Fruit fly (Drosophila melanogaster) whole organism, embryonic: ENCODE results near the gene Or30a.

Experiments used
- Abd-B ChIP-seq: fragments of 200-800 bp; sonication (Bioruptor generic); optimal IDR thresholded peaks from 2 replicates; lab custom pipeline; 2018; ENCODE audit warnings: missing biosample characterization, mild to moderate bottlenecking, missing genetic modification characterization, moderate library complexity
- CG10147 ChIP-seq: fragments of 200-800 bp; sonication (Bioruptor generic); optimal IDR thresholded peaks from 2 replicates; lab custom pipeline; 2019; ENCODE audit warnings: missing biosample characterization, mild to moderate bottlenecking, missing genetic modification characterization, moderate library complexity
- CG10979 ChIP-seq: fragments of 200-800 bp; sonication (Bioruptor generic); optimal IDR thresholded peaks from 2 replicates; lab custom pipeline; 2018; ENCODE audit warnings: missing biosample characterization, mild to moderate bottlenecking, missing genetic modification characterization, moderate library complexity
- CG11723 ChIP-seq: fragments of 200-800 bp; sonication (Bioruptor generic); optimal IDR thresholded peaks from 2 replicates; lab custom pipeline; 2017; ENCODE audit warnings: missing biosample characterization, mild to moderate bottlenecking, missing genetic modification characterization
- CG12769 ChIP-seq: fragments of 200-800 bp; sonication (Bioruptor generic); optimal IDR thresholded peaks from 2 replicates; lab custom pipeline; 2019; ENCODE audit warnings: missing biosample characterization, mild to moderate bottlenecking, missing genetic modification characterization, moderate library complexity
- CG14965 ChIP-seq: fragments of 200-800 bp; sonication (Bioruptor generic); optimal IDR thresholded peaks from 2 replicates; lab custom pipeline; 2016; ENCODE audit warnings: missing biosample characterization, missing genetic modification characterization, borderline replicate concordance
- CG1603 ChIP-seq: fragments of 200-800 bp; sonication (Bioruptor generic); optimal IDR thresholded peaks from 2 replicates; lab custom pipeline; 2019; ENCODE audit warnings: missing biosample characterization, mild to moderate bottlenecking, missing genetic modification characterization, moderate library complexity
- CG16863 ChIP-seq: fragments of 200-800 bp; sonication (Bioruptor generic); optimal IDR thresholded peaks from 3 replicates; lab custom pipeline; 2016; ENCODE audit warnings: missing biosample characterization, missing genetic modification characterization
- CG2199 ChIP-seq: fragments of 200-800 bp; sonication (Bioruptor generic); IDR thresholded peaks from 3 replicates; pipeline ENCODE4 v1.3.6; 2022; ENCODE audit warnings: missing biosample characterization, missing genetic modification characterization
- CG2712 ChIP-seq: fragments of 200-800 bp; optimal IDR thresholded peaks from 3 replicates; lab custom pipeline; 2019; ENCODE audit warnings: missing biosample characterization, mild to moderate bottlenecking, missing genetic modification characterization, moderate library complexity
- CG34224 ChIP-seq: fragments of 200-800 bp; sonication (Bioruptor generic); IDR thresholded peaks from 3 replicates; pipeline ENCODE4 v1.3.6; 2022; ENCODE audit warnings: missing biosample characterization, missing genetic modification characterization; ENCODE audit not compliant: partially characterized antibody
- CG6683 ChIP-seq: fragments of 200-800 bp; sonication (Bioruptor generic); optimal IDR thresholded peaks from 2 replicates; lab custom pipeline; 2017; ENCODE audit warnings: missing biosample characterization, mild to moderate bottlenecking, missing genetic modification characterization, missing genetic modification reagents
- CG6791 ChIP-seq: fragments of 200-800 bp; sonication (Bioruptor generic); IDR thresholded peaks from 3 replicates; pipeline ENCODE4 v1.3.6; 2022; ENCODE audit warnings: missing biosample characterization, missing genetic modification characterization; ENCODE audit not compliant: partially characterized antibody
- CG7786 ChIP-seq: fragments of 200-800 bp; sonication (Bioruptor generic); optimal IDR thresholded peaks from 2 replicates; lab custom pipeline; 2016; ENCODE audit warnings: missing biosample characterization, missing genetic modification characterization
- CG7963 ChIP-seq: fragments of 200-800 bp; sonication (Bioruptor generic); IDR thresholded peaks from 3 replicates; pipeline ENCODE4 v1.3.6; 2022; ENCODE audit warnings: missing biosample characterization, missing genetic modification characterization; ENCODE audit not compliant: partially characterized antibody
- D ChIP-seq, 2 experiments: fragments of 200-800 bp in 1 of 2; fragments of >200 bp in 1 of 2; sonication (Bioruptor generic) in 1 of 2; optimal IDR thresholded peaks; 2 replicates in 1 of 2; 3 replicates in 1 of 2; lab custom pipeline; 2017; ENCODE audit warnings: mild to moderate bottlenecking in 1 of 2, missing biosample characterization in 1 of 2, missing genetic modification characterization in 1 of 2, missing genetic modification reagents in 1 of 2
- E2f1 ChIP-seq: fragments of 200-800 bp; sonication (Bioruptor generic); IDR thresholded peaks from 2 replicates; pipeline ENCODE4 v1.3.6; 2022; ENCODE audit warnings: missing biosample characterization, missing genetic modification characterization
- Hand ChIP-seq: fragments of 200-800 bp; sonication (Bioruptor generic); optimal IDR thresholded peaks from 2 replicates; lab custom pipeline; 2017; ENCODE audit warnings: mild to moderate bottlenecking, missing biosample characterization, missing genetic modification reagents, missing genetic modification characterization
- Hey ChIP-seq: fragments of 200-800 bp; sonication (Bioruptor generic); optimal IDR thresholded peaks from 3 replicates; lab custom pipeline; 2018; ENCODE audit warnings: missing biosample characterization, mild to moderate bottlenecking, missing genetic modification characterization
- HmgZ ChIP-seq: fragments of 200-800 bp; sonication (Bioruptor generic); optimal IDR thresholded peaks from 2 replicates; lab custom pipeline; 2018; ENCODE audit warnings: missing biosample characterization, mild to moderate bottlenecking, missing genetic modification characterization
- Med ChIP-seq: fragments of 200-800 bp; sonication (Bioruptor generic); peaks from one replicate; lab custom pipeline; 2016; ENCODE audit warnings: missing biosample characterization, missing genetic modification characterization, mild to moderate bottlenecking, inconsistent platforms, moderate library complexity
- Optix ChIP-seq: fragments of 200-800 bp; sonication (Bioruptor generic); IDR thresholded peaks from 3 replicates; pipeline ENCODE4 v1.3.6; 2022; ENCODE audit warnings: missing biosample characterization, missing genetic modification characterization
- Pdp1 ChIP-seq, 2 experiments: fragments of 200-800 bp; sonication (Bioruptor generic); optimal IDR thresholded peaks; 3 replicates each; lab custom pipeline; 2016; ENCODE audit warnings: missing biosample characterization in 2 of 2, missing genetic modification characterization in 2 of 2, mild to moderate bottlenecking in 1 of 2, moderate library complexity in 1 of 2
- Scr ChIP-seq: fragments of 200-800 bp; sonication (Bioruptor generic); IDR thresholded peaks from 2 replicates; pipeline ENCODE4 v1.3.6; 2022; ENCODE audit warnings: missing biosample characterization, missing genetic modification characterization; ENCODE audit not compliant: partially characterized antibody
- Xrp1 ChIP-seq: fragments of 200-800 bp; sonication (Bioruptor generic); IDR thresholded peaks from 2 replicates; pipeline ENCODE4 v1.3.6; 2022; ENCODE audit warnings: missing biosample characterization, missing genetic modification characterization
- abd-A ChIP-seq: fragments of 200-800 bp; sonication (Bioruptor generic); optimal IDR thresholded peaks from 3 replicates; lab custom pipeline; 2019; ENCODE audit warnings: missing biosample characterization, mild to moderate bottlenecking, missing genetic modification characterization, moderate library complexity
- crol ChIP-seq: fragments of 200-800 bp; sonication (Bioruptor generic); IDR thresholded peaks from 2 replicates; pipeline ENCODE4 v1.3.6; 2022; ENCODE audit warnings: missing biosample characterization, missing genetic modification characterization
- dati ChIP-seq: fragments of 200-800 bp; sonication (Bioruptor generic); IDR thresholded peaks from 2 replicates; pipeline ENCODE4 v1.3.6; 2022; ENCODE audit warnings: missing biosample characterization, missing genetic modification characterization
- disco-r ChIP-seq: fragments of 200-800 bp; sonication (Bioruptor generic); optimal IDR thresholded peaks from 2 replicates; lab custom pipeline; 2016; ENCODE audit warnings: missing biosample characterization, missing genetic modification characterization
- dpn ChIP-seq, 2 experiments: fragments of 200-800 bp; sonication (Bioruptor generic); optimal IDR thresholded peaks; 3 replicates each; lab custom pipeline; 2016; ENCODE audit warnings: missing biosample characterization in 2 of 2, missing genetic modification characterization in 2 of 2
- en ChIP-seq: fragments of 200-800 bp; sonication (Bioruptor generic); optimal IDR thresholded peaks from 2 replicates; lab custom pipeline; 2016; ENCODE audit warnings: missing biosample characterization, missing genetic modification characterization
- esg ChIP-seq: fragments of 200-800 bp; sonication (Bioruptor generic); conservative IDR thresholded peaks from 2 replicates; pipeline ENCODE4 v1.3.6; 2022; ENCODE audit warnings: missing biosample characterization, missing genetic modification characterization
- sd ChIP-seq: fragments of 200-800 bp; sonication (Bioruptor generic); optimal IDR thresholded peaks from 3 replicates; lab custom pipeline; 2018; ENCODE audit warnings: missing biosample characterization, mild to moderate bottlenecking, missing genetic modification characterization, moderate library complexity
- sens ChIP-seq: fragments of 200-800 bp; sonication (Bioruptor generic); peaks from one replicate; lab custom pipeline; 2016; ENCODE audit warnings: missing biosample characterization, missing genetic modification characterization
- shn ChIP-seq: fragments of 200-800 bp; sonication (Bioruptor generic); optimal IDR thresholded peaks from 3 replicates; lab custom pipeline; 2016; ENCODE audit warnings: missing biosample characterization, missing genetic modification characterization
- sqz ChIP-seq: fragments of 200-800 bp; sonication (Bioruptor generic); optimal IDR thresholded peaks from 3 replicates; lab custom pipeline; 2018; ENCODE audit warnings: missing biosample characterization, mild to moderate bottlenecking, missing genetic modification characterization
- sr ChIP-seq: fragments of 200-800 bp; sonication (Bioruptor generic); IDR thresholded peaks from 3 replicates; pipeline ENCODE4 v1.3.6; 2022; ENCODE audit warnings: missing biosample characterization, missing genetic modification characterization
- tap ChIP-seq: fragments of 200-800 bp; optimal IDR thresholded peaks from 3 replicates; lab custom pipeline; 2019; ENCODE audit warnings: missing biosample characterization, mild to moderate bottlenecking, missing genetic modification characterization, moderate library complexity
- tx ChIP-seq: fragments of 200-800 bp; sonication (Bioruptor generic); optimal IDR thresholded peaks from 2 replicates; lab custom pipeline; 2016; ENCODE audit warnings: missing biosample characterization, missing genetic modification characterization
- zfh1 ChIP-seq: fragments of 200-800 bp; sonication (Bioruptor generic); IDR thresholded peaks from 3 replicates; pipeline ENCODE4 v1.3.6; 2022; ENCODE audit warnings: missing biosample characterization, missing genetic modification characterization

Gene Or30a

DNA sequence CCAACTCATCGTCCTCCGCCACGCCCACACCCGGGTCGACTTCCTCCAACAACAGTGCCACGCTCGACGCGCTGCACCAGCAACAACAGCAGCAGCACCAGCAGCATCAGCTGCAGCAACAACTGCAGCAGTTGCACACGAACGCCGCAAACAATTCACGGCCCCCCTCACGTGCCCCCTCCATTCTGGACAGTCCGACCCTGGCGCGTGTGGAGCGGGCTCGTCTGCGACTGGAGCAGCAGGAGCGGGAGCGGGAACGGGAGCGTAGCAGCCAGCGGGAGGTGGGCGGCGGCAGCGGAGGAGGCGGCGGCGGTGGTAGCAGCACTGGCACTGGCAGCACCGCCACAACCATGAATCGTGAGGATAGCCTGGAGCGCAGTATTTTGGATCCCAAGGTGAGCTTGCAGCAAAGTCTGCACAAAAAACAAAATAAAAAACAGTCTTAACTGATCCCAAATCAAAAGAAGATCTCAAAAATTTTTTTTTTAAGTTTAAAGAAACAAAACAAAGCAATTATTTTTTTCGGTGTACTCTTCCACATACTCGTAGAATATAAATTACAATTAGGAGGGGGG is 15.5 kb downstream of the Or30a start (continued):
- TF ChIP-seq disco-r: no peak
- TF ChIP-seq tap (tag; lab: Kevin White, UChicago): no peak
- TF ChIP-seq CG6683 (GFP tag; lab: Kevin White, UChicago): no peak
- TF ChIP-seq CG1603 (tag; lab: Kevin White, UChicago): no peak
- TF ChIP-seq CG2712 (tag; lab: Kevin White, UChicago): no peak
- no peak for TF ChIP-seq Pdp1 (GFP tag; optimal IDR thresholded peaks at IDR 0.05; lab: Kevin White, UChicago)
- TF ChIP-seq Med (GFP tag; lab: Kevin White, UChicago): peak; percentile 69
- TF ChIP-seq Abd-B: no peak
- TF ChIP-seq CG34224 (GFP tag; lab: Robert Waterston, UW): no peak
- no peak for TF ChIP-seq Hand (GFP tag; lab: Kevin White, UChicago)
- no peak for TF ChIP-seq CG10979 (tag; lab: Kevin White, UChicago)
- no peak for TF ChIP-seq D (optimal IDR thresholded peaks at IDR 0.05; lab: Kevin White, UChicago)
- no peak for TF ChIP-seq D (GFP tag; optimal IDR thresholded peaks at IDR 0.05; lab: Kevin White, UChicago)
- no peak for TF ChIP-seq CG7786
- 0 out of 3 replicates have a peak, but pooled peaks have one; percentile 54 for TF ChIP-seq CG6791 (GFP tag; lab: Robert Waterston, UW)
- TF ChIP-seq CG7963 (GFP tag; lab: Robert Waterston, UW): 0 out of 3 replicates have a peak, but pooled peaks have one; percentile 25
- TF ChIP-seq Optix (GFP tag; lab: Robert Waterston, UW): no peak
- TF ChIP-seq HmgZ: no peak
- TF ChIP-seq sens (GFP tag; lab: Kevin White, UChicago): peak; percentile 75
- TF ChIP-seq Scr (GFP tag; lab: Robert Waterston, UW): no peak
- 0 out of 2 replicates have a peak, but pooled peaks have one; percentile 11 for TF ChIP-seq Xrp1 (GFP tag; lab: Robert Waterston, UW)
- no peak for TF ChIP-seq CG16863
- TF ChIP-seq esg (GFP tag; lab: Robert Waterston, UW): 0 out of 2 replicates have a peak, but pooled peaks have one; percentile 14
- TF ChIP-seq Hey: no peak
- no peak for TF ChIP-seq dati (GFP tag; lab: Robert Waterston, UW)
- 0 out of 3 replicates have a peak, but pooled peaks have one; percentile 18 for TF ChIP-seq zfh1 (GFP tag; lab: Robert Waterston, UW)
- TF ChIP-seq en (GFP tag; lab: Kevin White, UChicago): no peak
- TF ChIP-seq tx (GFP tag; lab: Kevin White, UChicago): no peak
- TF ChIP-seq E2f1: no peak
- peak; percentile 97 for TF ChIP-seq crol
- TF ChIP-seq, all 482 proteins: peak for 17

DNA sequence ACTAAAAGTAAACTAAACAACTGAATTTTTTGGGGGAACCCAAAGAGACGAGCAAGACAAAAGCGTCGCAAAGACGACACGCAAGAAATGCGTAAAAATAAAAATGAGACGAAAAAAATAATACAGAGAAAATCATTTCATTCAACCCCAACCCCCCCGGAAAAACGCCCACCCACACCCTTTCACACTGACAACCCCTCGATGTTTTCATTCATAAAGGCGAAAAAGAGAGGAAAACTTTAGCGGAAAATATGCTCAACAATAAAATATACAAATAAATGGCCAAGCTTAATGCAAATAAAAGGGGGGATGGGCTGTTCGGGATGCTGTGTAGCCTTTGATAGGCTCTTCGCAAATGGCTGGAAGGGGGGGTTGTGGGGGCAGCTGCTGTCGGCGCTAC is 19.3 kb downstream of the Or30a start:
- no peak for TF ChIP-seq shn (GFP tag; lab: Kevin White, UChicago)
- no peak for TF ChIP-seq CG11723 (GFP tag; lab: Kevin White, UChicago)
- peak; percentile 92 for TF ChIP-seq abd-A (tag; lab: Kevin White, UChicago)
- TF ChIP-seq crol: peak; percentile 66; the same call in 1 of the 2 replicates
- TF ChIP-seq CG14965: no peak
- TF ChIP-seq dpn (GFP tag; optimal IDR thresholded peaks at IDR 0.05; lab: Kevin White, UChicago): no peak
- 0 out of 3 replicates have a peak, but pooled peaks have one; percentile 11 for TF ChIP-seq CG2199 (GFP tag; lab: Robert Waterston, UW)
- no peak for TF ChIP-seq CG10147 (GFP tag; lab: Kevin White, UChicago)
- peak; percentile 26 for TF ChIP-seq sqz
- TF ChIP-seq sd: peak; percentile 15
- TF ChIP-seq sr (GFP tag; lab: Robert Waterston, UW): peak; percentile 84
- TF ChIP-seq CG12769 (tag; lab: Kevin White, UChicago): peak; percentile 22
